Worm (Caenorhabditis elegans): ENCODE data around the gene srv-8.

- TF ChIP-seq pbrm-1 (GFP tag; IDR thresholded peaks at IDR 0.05) (no peak), ztf-25 (GFP tag; IDR thresholded peaks at IDR 0.05) (no peak), lag-1 (GFP tag; IDR thresholded peaks at IDR 0.05) (no peak), F57A8.1 (GFP tag; optimal IDR thresholded peaks at IDR 0.05) (no peak), hsf-1 (GFP tag; IDR thresholded peaks at IDR 0.05) (no peak), madf-6 (GFP tag; IDR thresholded peaks at IDR 0.05) (no peak), K11D2.4 (GFP tag; IDR thresholded peaks at IDR 0.05) (no peak), bed-1 (GFP tag; IDR thresholded peaks at IDR 0.05) (no peak), madf-8 (GFP tag; conservative IDR thresholded peaks at IDR 0.05) (no peak), pha-4 (tag; optimal IDR thresholded peaks at IDR 0.05) (no peak), snpc-1.3 (tag; optimal IDR thresholded peaks at IDR 0.05; ENCODE audit: insufficient read depth) (no peak)
Observed at ce11 chrV:13406511-13406910, 14.0 kb downstream of the srv-8 start, which contains the start of gene F53F1.2.
